Worm (Caenorhabditis elegans) whole organism, midembryonic: ENCODE measurements around the gene F57G4.10.

Experiments
- T22C8.4 ChIP-seq: fragments of 200-800 bp; sonication (Bioruptor generic); IDR thresholded peaks from 2 replicates; pipeline ENCODE4 v1.3.6; 2022; ENCODE audit warnings: missing genetic modification characterization, missing compliant biosample characterization
- cog-1 ChIP-seq: sonication (generic microtip); optimal IDR thresholded peaks from 2 replicates; lab custom pipeline; 2016; ENCODE audit warnings: missing genetic modification characterization, missing compliant biosample characterization
- flt-1 ChIP-seq: fragments of 200-800 bp; sonication (Bioruptor generic); IDR thresholded peaks from 2 replicates; pipeline ENCODE4 v1.3.6; 2022; ENCODE audit warnings: missing genetic modification characterization, missing compliant biosample characterization
- klf-2 ChIP-seq: fragments of 200-800 bp; sonication (Bioruptor generic); conservative IDR thresholded peaks from 2 replicates; pipeline ENCODE4 v1.3.6; 2022; ENCODE audit warnings: missing genetic modification reagents, missing genetic modification characterization, missing compliant biosample characterization
- med-1 ChIP-seq: sonication (generic microtip); optimal IDR thresholded peaks from 2 replicates; lab custom pipeline; 2017; ENCODE audit warnings: missing genetic modification characterization, mild to moderate bottlenecking, missing compliant biosample characterization, antibody characterized with exemption, missing genetic modification reagents; ENCODE audit not compliant: insufficient read depth
- ref-1 ChIP-seq: fragments of 200-800 bp; sonication (Bioruptor generic); conservative IDR thresholded peaks from 2 replicates; pipeline ENCODE4 v1.3.6; 2022; ENCODE audit warnings: missing genetic modification reagents, missing genetic modification characterization, missing compliant biosample characterization
- tab-1 ChIP-seq: fragments of 200-800 bp; sonication (Bioruptor generic); IDR thresholded peaks from 2 replicates; pipeline ENCODE4 v1.3.6; 2022; ENCODE audit warnings: missing genetic modification characterization, missing compliant biosample characterization
- ztf-23 ChIP-seq: fragments of 200-800 bp; sonication (Bioruptor generic); IDR thresholded peaks from 2 replicates; pipeline ENCODE4 v1.3.6; 2022; ENCODE audit warnings: missing genetic modification reagents, missing genetic modification characterization, missing compliant biosample characterization
- ztf-29 ChIP-seq: fragments of 200-800 bp; sonication (Bioruptor generic); IDR thresholded peaks from 2 replicates; pipeline ENCODE4 v1.3.6; 2022; ENCODE audit warnings: missing genetic modification reagents, missing genetic modification characterization, missing compliant biosample characterization

The F57G4.10 gene

ce11 chrV:17662260-17662659, 33.6 kb downstream of the F57G4.10 start:
- TF ChIP-seq ztf-29 (no peak), ref-1 (GFP tag; lab: Robert Waterston, UW) (no peak), med-1 (no peak), klf-2 (GFP tag; lab: Robert Waterston, UW) (no peak), tab-1 (GFP tag; lab: Robert Waterston, UW) (no peak), cog-1 (tag; lab: Kevin White, UChicago) (no peak), flt-1 (GFP tag; lab: Robert Waterston, UW) (no peak)

- TF ChIP-seq T22C8.4 (GFP tag; lab: Robert Waterston, UW) (no peak), ztf-29 (no peak), cog-1 (tag; lab: Kevin White, UChicago) (no peak), ztf-23 (GFP tag; lab: Robert Waterston, UW) (no peak), tab-1 (GFP tag; lab: Robert Waterston, UW) (no peak), ref-1 (GFP tag; lab: Robert Waterston, UW) (no peak), med-1 (no peak), klf-2 (GFP tag; lab: Robert Waterston, UW) (no peak), flt-1 (GFP tag; lab: Robert Waterston, UW) (no peak)
Observed at ce11 chrV:17664367-17664766, 35.7 kb downstream of the F57G4.10 start.

- TF ChIP-seq klf-2 (GFP tag; lab: Robert Waterston, UW), result no peak
- no peak for TF ChIP-seq cog-1 (tag; lab: Kevin White, UChicago)
- TF ChIP-seq ztf-23 (GFP tag; lab: Robert Waterston, UW), result no peak
- TF ChIP-seq ztf-29, result no peak
- TF ChIP-seq flt-1 (GFP tag; lab: Robert Waterston, UW), result no peak
- no peak for TF ChIP-seq T22C8.4 (GFP tag; lab: Robert Waterston, UW)
- no peak for TF ChIP-seq ref-1 (GFP tag; lab: Robert Waterston, UW)
- TF ChIP-seq med-1, result no peak
- no peak for TF ChIP-seq tab-1 (GFP tag; lab: Robert Waterston, UW)
Observed at ce11 chrV:17665906-17666305, 37.2 kb downstream of the F57G4.10 start, which contains the start of gene F59A1.11. Gene F59A1.11 (minus strand): TSS chrV:17666006.

DNA sequence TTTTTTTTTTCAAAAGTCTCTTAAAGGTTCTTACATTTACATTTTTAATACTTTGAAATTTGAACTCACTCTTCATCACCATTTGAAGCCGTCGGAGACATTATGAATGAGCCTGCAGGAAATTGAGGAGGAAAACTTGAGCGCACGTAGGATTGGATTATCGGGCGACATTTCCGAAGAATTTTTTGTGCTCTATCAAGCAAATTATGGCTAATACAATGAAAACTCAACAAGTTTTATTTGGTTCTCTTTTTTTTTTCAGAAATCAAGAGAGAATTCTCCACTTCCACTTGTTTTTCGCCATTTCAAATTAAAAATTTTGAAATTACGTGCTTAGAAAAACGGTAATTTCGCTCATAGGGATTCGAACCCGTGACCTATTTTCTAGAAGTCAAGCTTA, 39.0 kb downstream of the F57G4.10 start, which contains the start of gene F59A1.12:
Gene F59A1.12 (minus strand): TSS at position 101 of the 400 bp plus-strand sequence.
- TF ChIP-seq T22C8.4 (GFP tag; lab: Robert Waterston, UW) (no peak), klf-2 (GFP tag; lab: Robert Waterston, UW) (no peak), ref-1 (GFP tag; lab: Robert Waterston, UW) (no peak), flt-1 (GFP tag; lab: Robert Waterston, UW) (no peak), med-1 (no peak), cog-1 (tag; lab: Kevin White, UChicago) (no peak), tab-1 (GFP tag; lab: Robert Waterston, UW) (no peak), ztf-23 (GFP tag; lab: Robert Waterston, UW) (no peak), ztf-29 (no peak)

DNA sequence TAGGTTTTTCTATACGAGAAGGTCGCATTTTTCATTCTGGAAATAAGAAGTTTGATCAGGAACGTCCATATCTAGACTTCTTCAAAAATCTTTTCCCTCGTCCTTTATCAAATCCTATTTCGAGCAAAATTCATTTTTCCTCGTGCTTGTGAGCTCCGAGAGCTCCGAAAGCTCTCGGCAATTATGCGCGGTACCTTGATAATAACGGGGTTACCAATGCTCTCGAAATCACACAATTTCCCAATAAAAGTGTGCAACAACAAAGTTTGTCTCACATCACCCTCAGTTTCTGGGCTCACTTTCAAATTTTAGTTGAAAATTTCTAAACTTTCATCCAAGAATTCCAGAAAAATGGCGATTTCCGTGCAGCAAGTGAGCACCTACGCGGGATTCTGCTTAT, 39.9 kb downstream of the F57G4.10 start, which contains the start of gene str-89:
Gene str-89 (plus strand): TSS at position 301 of the 400 bp plus-strand sequence.
- no peak for TF ChIP-seq ztf-29
- TF ChIP-seq klf-2 (GFP tag; lab: Robert Waterston, UW), result no peak
- no peak for TF ChIP-seq flt-1 (GFP tag; lab: Robert Waterston, UW)
- no peak for TF ChIP-seq T22C8.4 (GFP tag; lab: Robert Waterston, UW)
- no peak for TF ChIP-seq cog-1 (tag; lab: Kevin White, UChicago)
- no peak for TF ChIP-seq tab-1 (GFP tag; lab: Robert Waterston, UW)
- no peak for TF ChIP-seq med-1
- TF ChIP-seq ref-1 (GFP tag; lab: Robert Waterston, UW), result no peak
- TF ChIP-seq ztf-23 (GFP tag; lab: Robert Waterston, UW), result no peak

- TF ChIP-seq ztf-23 (GFP tag; lab: Robert Waterston, UW), result no peak
- no peak for TF ChIP-seq ref-1 (GFP tag; lab: Robert Waterston, UW)
- no peak for TF ChIP-seq klf-2 (GFP tag; lab: Robert Waterston, UW)
- no peak for TF ChIP-seq flt-1 (GFP tag; lab: Robert Waterston, UW)
Observed at ce11 chrV:17673343-17673742, 44.7 kb downstream of the F57G4.10 start, which contains the start of gene str-93. Gene str-93 (minus strand): TSS chrV:17673443.

DNA sequence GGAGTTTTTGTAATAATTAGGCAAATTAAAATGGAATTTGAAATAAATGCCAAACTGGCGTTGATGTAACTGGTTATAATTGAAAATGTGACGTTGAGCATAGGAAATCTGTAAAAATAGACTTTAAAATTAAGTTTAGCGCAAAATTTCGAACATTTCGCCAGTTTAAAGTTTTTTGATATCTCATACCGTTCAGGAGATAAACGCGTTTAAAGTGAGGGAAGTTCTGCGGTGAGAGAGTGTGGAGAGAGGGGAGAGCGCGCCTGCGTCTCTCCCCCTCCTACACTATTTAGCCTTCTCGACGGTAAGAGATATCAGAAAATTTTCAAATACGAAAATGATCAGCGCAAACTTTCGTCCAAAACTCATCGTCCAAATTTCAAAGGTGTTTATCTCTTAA, 47.9 kb downstream of the F57G4.10 start, which contains the start of gene str-92:
Gene str-92 (minus strand): TSS at position 101 of the 400 bp plus-strand sequence.
- no peak for TF ChIP-seq cog-1 (tag; lab: Kevin White, UChicago)
- no peak for TF ChIP-seq med-1
- TF ChIP-seq ztf-29, result no peak
- no peak for TF ChIP-seq klf-2 (GFP tag; lab: Robert Waterston, UW)
- no peak for TF ChIP-seq T22C8.4 (GFP tag; lab: Robert Waterston, UW)
- TF ChIP-seq ztf-23 (GFP tag; lab: Robert Waterston, UW), result no peak
- TF ChIP-seq tab-1 (GFP tag; lab: Robert Waterston, UW), result no peak
- TF ChIP-seq flt-1 (GFP tag; lab: Robert Waterston, UW), result no peak
- no peak for TF ChIP-seq ref-1 (GFP tag; lab: Robert Waterston, UW)
